Fruit fly (Drosophila melanogaster): ENCODE measurements around the gene Oseg5.
A peak's percentile ranks its signal among the peaks of the same experiment; 100 is the strongest.

The Oseg5 gene

dm6 chr2L:20811039-20811652 is 24.5 kb downstream of the Oseg5 start (continued):
- TF ChIP-seq sd (tag; optimal IDR thresholded peaks at IDR 0.05) (peak; percentile 3), CG2875 (GFP tag; optimal IDR thresholded peaks at IDR 0.05) (no peak), Side (GFP tag; optimal IDR thresholded peaks at IDR 0.05) (no peak), Nf-YB (GFP tag; optimal IDR thresholded peaks at IDR 0.05) (no peak), her (GFP tag; optimal IDR thresholded peaks at IDR 0.05) (no peak), CG1603 (tag; optimal IDR thresholded peaks at IDR 0.05) (peak; percentile 32), bigmax (GFP tag; optimal IDR thresholded peaks at IDR 0.05) (no peak), sc (optimal IDR thresholded peaks at IDR 0.05) (no peak), sc (GFP tag; optimal IDR thresholded peaks at IDR 0.05) (peak; percentile 0), cg (GFP tag; optimal IDR thresholded peaks at IDR 0.05) (no peak), Bteb2 (GFP tag; optimal IDR thresholded peaks at IDR 0.05) (no peak), CG9876 (GFP tag; optimal IDR thresholded peaks at IDR 0.05) (no peak), YL-1 (GFP tag; optimal IDR thresholded peaks at IDR 0.05) (no peak), CG18476 (GFP tag; optimal IDR thresholded peaks at IDR 0.05) (peak; percentile 25), CG6272 (GFP tag; IDR thresholded peaks at IDR 0.05) (no peak), jing (GFP tag; optimal IDR thresholded peaks at IDR 0.05) (peak; percentile 10), seq (GFP tag; IDR thresholded peaks at IDR 0.05) (peak; percentile 26; the same call in 1 of the 2 replicates), esg (GFP tag; conservative IDR thresholded peaks at IDR 0.05) (peak; percentile 63), prd (optimal IDR thresholded peaks at IDR 0.05) (no peak), prd (GFP tag; IDR thresholded peaks at IDR 0.05) (peak; percentile 60; the same call in 2 of the 3 replicates), pros (GFP tag; optimal IDR thresholded peaks at IDR 0.05) (no peak), ase (GFP tag; IDR thresholded peaks at IDR 0.05) (peak; percentile 56; the same call in 2 of the 3 replicates), CG1647 (GFP tag; optimal IDR thresholded peaks at IDR 0.05) (no peak), Ets65A (GFP tag) (no peak), CG31224 (GFP tag; IDR thresholded peaks at IDR 0.05) (no peak), CG3281 (GFP tag; optimal IDR thresholded peaks at IDR 0.05) (peak; percentile 18), mirr (GFP tag; optimal IDR thresholded peaks at IDR 0.05) (no peak), CG17829 (tag; optimal IDR thresholded peaks at IDR 0.05) (peak; percentile 29), oc (tag; optimal IDR thresholded peaks at IDR 0.05) (peak; percentile 6), ash1 (GFP tag; optimal IDR thresholded peaks at IDR 0.05) (no peak), tgo (GFP tag; IDR thresholded peaks at IDR 0.05) (peak; percentile 17; the same call in 1 of the 3 replicates), dan (GFP tag; IDR thresholded peaks at IDR 0.05) (no peak), CG10959 (GFP tag; IDR thresholded peaks at IDR 0.05) (no peak), CG10274 (GFP tag; optimal IDR thresholded peaks at IDR 0.05) (peak; percentile 9), peb (GFP tag; IDR thresholded peaks at IDR 0.05) (no peak), CG10565 (GFP tag; optimal IDR thresholded peaks at IDR 0.05) (no peak), ap (GFP tag; IDR thresholded peaks at IDR 0.05) (peak; percentile 54; the same call in 1 of the 2 replicates), knrl (GFP tag; IDR thresholded peaks at IDR 0.05; ENCODE audit: partially characterized antibody) (no peak), CTCF (GFP tag; optimal IDR thresholded peaks at IDR 0.05) (no peak), CG10366 (GFP tag; IDR thresholded peaks at IDR 0.05) (peak; percentile 54; the same call in 1 of the 2 replicates), CG4730 (GFP tag; IDR thresholded peaks at IDR 0.05) (peak; percentile 33; the same call in 1 of the 2 replicates), org-1 (GFP tag; optimal IDR thresholded peaks at IDR 0.05) (peak; percentile 15), gfzf (GFP tag; optimal IDR thresholded peaks at IDR 0.05) (no peak), wdn (GFP tag; IDR thresholded peaks at IDR 0.05) (no peak), Fer1 (GFP tag; optimal IDR thresholded peaks at IDR 0.05) (peak; percentile 61), Hand (GFP tag; optimal IDR thresholded peaks at IDR 0.05) (no peak), Gsc (GFP tag; IDR thresholded peaks at IDR 0.05) (no peak), nerfin-2 (GFP tag; IDR thresholded peaks at IDR 0.05; ENCODE audit: partially characterized antibody) (no peak), crc (GFP tag; optimal IDR thresholded peaks at IDR 0.05) (no peak), amos (GFP tag; IDR thresholded peaks at IDR 0.05; ENCODE audit: partially characterized antibody) (no peak), CG4404 (GFP tag; IDR thresholded peaks at IDR 0.05) (no peak), Atf-2 (GFP tag; optimal IDR thresholded peaks at IDR 0.05) (no peak)

All from whole organism, embryonic.